Fruit fly (Drosophila melanogaster) whole organism, embryonic: ENCODE measurements around the gene zuc.

Source experiments
- Bdp1 ChIP-seq: fragments of 200-800 bp; sonication (Bioruptor generic); optimal IDR thresholded peaks from 3 replicates; lab custom pipeline; 2016; ENCODE audit warnings: missing biosample characterization, missing genetic modification characterization
- CG10959 ChIP-seq: fragments of 200-800 bp; sonication (Bioruptor generic); IDR thresholded peaks from 2 replicates; pipeline ENCODE4 v1.3.6; 2022; ENCODE audit warnings: missing biosample characterization, missing genetic modification characterization
- CG14710 ChIP-seq: fragments of 200-800 bp; sonication (Bioruptor generic); optimal IDR thresholded peaks from 3 replicates; lab custom pipeline; 2019; ENCODE audit warnings: missing biosample characterization, mild to moderate bottlenecking, missing genetic modification characterization, moderate library complexity
- CG15011 ChIP-seq: fragments of 200-800 bp; sonication (Bioruptor generic); optimal IDR thresholded peaks from 3 replicates; lab custom pipeline; 2018; ENCODE audit warnings: missing biosample characterization, mild to moderate bottlenecking, missing genetic modification characterization
- CG17361 ChIP-seq: fragments of 200-800 bp; sonication (Bioruptor generic); IDR thresholded peaks from 3 replicates; pipeline ENCODE4 v1.3.6; 2022; ENCODE audit warnings: missing biosample characterization, missing genetic modification characterization
- CG17802 ChIP-seq: fragments of 200-800 bp; sonication (Bioruptor generic); optimal IDR thresholded peaks from 2 replicates; lab custom pipeline; 2018; ENCODE audit warnings: missing biosample characterization, mild to moderate bottlenecking, missing genetic modification characterization, moderate library complexity
- CG17912 ChIP-seq: fragments of 200-800 bp; sonication (Bioruptor generic); optimal IDR thresholded peaks from 2 replicates; lab custom pipeline; 2018; ENCODE audit warnings: missing biosample characterization, mild to moderate bottlenecking, missing genetic modification characterization
- CG2199 ChIP-seq: fragments of 200-800 bp; sonication (Bioruptor generic); IDR thresholded peaks from 3 replicates; pipeline ENCODE4 v1.3.6; 2022; ENCODE audit warnings: missing biosample characterization, missing genetic modification characterization
- CG2678 ChIP-seq: fragments of 200-800 bp; sonication (Bioruptor generic); optimal IDR thresholded peaks from 3 replicates; lab custom pipeline; 2019; ENCODE audit warnings: missing biosample characterization, mild to moderate bottlenecking, missing genetic modification characterization, moderate library complexity
- CG2889 ChIP-seq: fragments of 200-800 bp; sonication (Bioruptor generic); IDR thresholded peaks from 3 replicates; pipeline ENCODE4 v1.3.6; 2022; ENCODE audit warnings: missing biosample characterization, missing genetic modification characterization
- CG30431 ChIP-seq: fragments of 200-800 bp; sonication (Bioruptor generic); optimal IDR thresholded peaks from 2 replicates; lab custom pipeline; 2017; ENCODE audit warnings: missing biosample characterization, missing genetic modification characterization
- CG31224 ChIP-seq: fragments of 200-800 bp; sonication (Bioruptor generic); IDR thresholded peaks from 2 replicates; pipeline ENCODE4 v1.3.6; 2022; ENCODE audit warnings: missing biosample characterization, missing genetic modification characterization
- CG3281 ChIP-seq: fragments of 200-800 bp; sonication (Bioruptor generic); optimal IDR thresholded peaks from 3 replicates; lab custom pipeline; 2017; ENCODE audit warnings: missing biosample characterization, mild to moderate bottlenecking, missing genetic modification characterization
- CG4328 ChIP-seq: fragments of 200-800 bp; sonication (Bioruptor generic); optimal IDR thresholded peaks from 3 replicates; lab custom pipeline; 2017; ENCODE audit warnings: missing biosample characterization, missing genetic modification reagents, missing genetic modification characterization
- CG4424 ChIP-seq: fragments of 200-800 bp; sonication (Bioruptor generic); optimal IDR thresholded peaks from 3 replicates; lab custom pipeline; 2016; ENCODE audit warnings: missing biosample characterization, missing genetic modification characterization
- CG4820 ChIP-seq: fragments of 200-800 bp; sonication (Bioruptor generic); optimal IDR thresholded peaks from 3 replicates; lab custom pipeline; 2016; ENCODE audit warnings: missing biosample characterization, missing genetic modification characterization
- CG6175 ChIP-seq: fragments of 200-800 bp; sonication (Bioruptor generic); IDR thresholded peaks from 3 replicates; pipeline ENCODE4 v1.3.6; 2022; ENCODE audit warnings: missing biosample characterization, missing genetic modification characterization
- CG6765 ChIP-seq: fragments of 200-800 bp; sonication (Bioruptor generic); optimal IDR thresholded peaks from 3 replicates; lab custom pipeline; 2017; ENCODE audit warnings: missing biosample characterization, mild to moderate bottlenecking, missing genetic modification characterization
- CG7745 ChIP-seq: fragments of 200-800 bp; sonication (Bioruptor generic); optimal IDR thresholded peaks from 2 replicates; lab custom pipeline; 2018; ENCODE audit warnings: missing biosample characterization, mild to moderate bottlenecking, missing genetic modification characterization, moderate library complexity
- CG8478 ChIP-seq: fragments of >200 bp; optimal IDR thresholded peaks from 2 replicates; lab custom pipeline; 2018
- CG9609 ChIP-seq: fragments of 200-800 bp; sonication (Bioruptor generic); optimal IDR thresholded peaks from 3 replicates; lab custom pipeline; 2016; ENCODE audit warnings: missing biosample characterization, missing genetic modification characterization
- Dfd ChIP-seq, 2 experiments: fragments of >200 bp; optimal IDR thresholded peaks; 2 replicates each; lab custom pipeline; 2017; ENCODE audit warnings: missing biosample characterization in 2 of 2, missing genetic modification characterization in 2 of 2
- Elba2 ChIP-seq: fragments of 200-800 bp; sonication (Bioruptor generic); optimal IDR thresholded peaks from 3 replicates; lab custom pipeline; 2016; ENCODE audit warnings: missing biosample characterization, missing genetic modification characterization
- Ets65A ChIP-seq: fragments of 200-800 bp; sonication (Bioruptor generic); peaks from one replicate; lab custom pipeline; 2016; ENCODE audit warnings: missing biosample characterization, missing genetic modification characterization
- Fer1 ChIP-seq: fragments of 200-800 bp; sonication (Bioruptor generic); optimal IDR thresholded peaks from 2 replicates; lab custom pipeline; 2017; ENCODE audit warnings: missing biosample characterization, mild to moderate bottlenecking, missing genetic modification characterization
- HLHmδ ChIP-seq: fragments of 200-800 bp; sonication (Bioruptor generic); optimal IDR thresholded peaks from 2 replicates; lab custom pipeline; 2018; ENCODE audit warnings: missing biosample characterization, mild to moderate bottlenecking, missing genetic modification characterization, moderate library complexity
- MBD-R2 ChIP-seq: fragments of 200-800 bp; sonication (Bioruptor generic); IDR thresholded peaks from 2 replicates; pipeline ENCODE4 v1.3.6; 2022; ENCODE audit warnings: missing biosample characterization, missing genetic modification characterization
- Mad ChIP-seq: fragments of 200-800 bp; sonication (Bioruptor generic); optimal IDR thresholded peaks from 2 replicates; lab custom pipeline; 2016; ENCODE audit warnings: missing biosample characterization, missing genetic modification characterization
- Meics ChIP-seq: fragments of 200-800 bp; sonication (Bioruptor generic); optimal IDR thresholded peaks from 2 replicates; lab custom pipeline; 2017; ENCODE audit warnings: missing biosample characterization, mild to moderate bottlenecking, missing genetic modification characterization
- Myb ChIP-seq: fragments of 200-800 bp; sonication (Bioruptor generic); optimal IDR thresholded peaks from 2 replicates; lab custom pipeline; 2016; ENCODE audit warnings: missing biosample characterization, missing genetic modification characterization
- NFAT ChIP-seq: fragments of 200-800 bp; sonication (Bioruptor generic); IDR thresholded peaks from 2 replicates; pipeline ENCODE4 v1.3.6; 2022; ENCODE audit warnings: missing biosample characterization, missing genetic modification characterization
- Optix ChIP-seq: fragments of 200-800 bp; sonication (Bioruptor generic); IDR thresholded peaks from 3 replicates; pipeline ENCODE4 v1.3.6; 2022; ENCODE audit warnings: missing biosample characterization, missing genetic modification characterization
- Six4 ChIP-seq: fragments of 200-800 bp; sonication (Bioruptor generic); optimal IDR thresholded peaks from 2 replicates; lab custom pipeline; 2016; ENCODE audit warnings: missing biosample characterization, missing genetic modification characterization
- Spps ChIP-seq: fragments of 200-800 bp; sonication (Bioruptor generic); optimal IDR thresholded peaks from 2 replicates; lab custom pipeline; 2018; ENCODE audit warnings: missing biosample characterization, mild to moderate bottlenecking, missing genetic modification characterization
- Ssrp ChIP-seq: fragments of 200-800 bp; sonication (Bioruptor generic); optimal IDR thresholded peaks from 2 replicates; lab custom pipeline; 2018; ENCODE audit warnings: missing biosample characterization, mild to moderate bottlenecking, missing genetic modification characterization, moderate library complexity
- Xrp1 ChIP-seq: fragments of 200-800 bp; sonication (Bioruptor generic); IDR thresholded peaks from 2 replicates; pipeline ENCODE4 v1.3.6; 2022; ENCODE audit warnings: missing biosample characterization, missing genetic modification characterization
- caup ChIP-seq: fragments of 200-800 bp; sonication (Bioruptor generic); optimal IDR thresholded peaks from 3 replicates; lab custom pipeline; 2017; ENCODE audit warnings: missing biosample characterization, mild to moderate bottlenecking, missing genetic modification characterization, moderate library complexity; ENCODE audit not compliant: severe bottlenecking
- ci ChIP-seq: fragments of 200-800 bp; sonication (Bioruptor generic); IDR thresholded peaks from 3 replicates; pipeline ENCODE4 v1.3.6; 2022; ENCODE audit warnings: missing biosample characterization, missing genetic modification characterization
- exex ChIP-seq: fragments of 200-800 bp; sonication (Bioruptor generic); optimal IDR thresholded peaks from 4 replicates; lab custom pipeline; 2018; ENCODE audit warnings: missing biosample characterization, mild to moderate bottlenecking, missing genetic modification characterization, moderate library complexity
- gsb ChIP-seq: fragments of 200-800 bp; sonication (Bioruptor generic); IDR thresholded peaks from 2 replicates; pipeline ENCODE4 v1.3.6; 2022; ENCODE audit warnings: missing biosample characterization, missing genetic modification characterization
- p53 ChIP-seq: fragments of 200-800 bp; sonication (Bioruptor generic); optimal IDR thresholded peaks from 2 replicates; lab custom pipeline; 2016; ENCODE audit warnings: missing biosample characterization, missing genetic modification characterization
- repo ChIP-seq: fragments of 200-800 bp; sonication (Bioruptor generic); optimal IDR thresholded peaks from 2 replicates; lab custom pipeline; 2016; ENCODE audit warnings: missing biosample characterization, missing genetic modification characterization
- sens ChIP-seq: fragments of 200-800 bp; sonication (Bioruptor generic); peaks from one replicate; lab custom pipeline; 2016; ENCODE audit warnings: missing biosample characterization, missing genetic modification characterization
- sug ChIP-seq: fragments of 200-800 bp; optimal IDR thresholded peaks from 2 replicates; lab custom pipeline; 2019; ENCODE audit warnings: missing biosample characterization, mild to moderate bottlenecking, missing genetic modification characterization, moderate library complexity
- tna ChIP-seq: fragments of 200-800 bp; sonication (Bioruptor generic); IDR thresholded peaks from 2 replicates; pipeline ENCODE4 v1.3.6; 2022; ENCODE audit warnings: missing biosample characterization, missing genetic modification characterization; ENCODE audit not compliant: partially characterized antibody
- tup ChIP-seq: fragments of 200-800 bp; sonication (Bioruptor generic); optimal IDR thresholded peaks from 2 replicates; lab custom pipeline; 2016; ENCODE audit warnings: missing biosample characterization, mild to moderate bottlenecking, missing genetic modification characterization, moderate library complexity
- zen2 ChIP-seq: fragments of 200-800 bp; sonication (Bioruptor generic); IDR thresholded peaks from 3 replicates; pipeline ENCODE4 v1.3.6; 2022; ENCODE audit warnings: missing biosample characterization, missing genetic modification characterization; ENCODE audit not compliant: partially characterized antibody

zuc gene

DNA sequence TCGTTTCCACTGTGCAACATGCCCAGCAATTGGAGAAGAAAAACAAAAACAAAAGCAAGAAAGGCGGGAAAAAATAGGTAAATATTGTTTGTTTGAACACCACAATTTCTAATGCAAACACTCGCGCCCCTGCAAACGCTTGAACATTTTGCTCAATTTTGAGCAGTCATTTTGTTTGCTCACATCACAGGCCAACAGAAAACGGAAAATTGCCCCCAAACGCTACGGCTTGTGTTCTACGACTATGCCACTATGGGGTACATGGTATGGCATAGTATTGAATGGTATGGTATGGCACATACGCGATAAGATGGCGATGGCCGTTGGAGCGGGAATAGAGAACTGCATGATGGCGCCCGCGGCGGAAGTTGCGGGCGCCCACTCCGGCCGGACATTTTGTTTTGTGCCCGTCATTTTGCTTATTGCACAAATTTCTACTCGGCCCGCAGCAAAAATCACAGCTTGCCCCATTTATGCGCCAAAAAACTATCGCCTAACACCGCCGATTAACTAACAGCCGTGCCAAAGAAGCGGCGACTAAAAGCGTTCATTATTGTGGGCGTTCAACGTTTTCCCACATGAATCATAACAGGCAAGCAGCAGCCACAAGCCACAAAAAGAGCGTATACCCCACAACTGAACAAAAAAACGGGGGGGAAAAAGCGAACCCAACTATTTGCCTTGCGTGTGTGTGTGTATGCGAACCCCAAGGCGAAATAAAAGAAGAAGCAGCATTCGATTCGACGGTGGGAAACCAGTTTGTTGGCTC is 14.7 kb upstream of the zuc start (continued):
- TF ChIP-seq tna (GFP tag; lab: Robert Waterston, UW) (no peak), Optix (GFP tag; lab: Robert Waterston, UW) (no peak), CG6175 (GFP tag; lab: Robert Waterston, UW) (no peak), Spps (tag; lab: Kevin White, UChicago) (peak; percentile 7), CG17912 (GFP tag; lab: Kevin White, UChicago) (peak; percentile 75), CG4820 (GFP tag; lab: Kevin White, UChicago) (peak; percentile 13), ci (no peak), CG31224 (GFP tag; lab: Robert Waterston, UW) (no peak), CG4328 (GFP tag; lab: Kevin White, UChicago) (peak; percentile 79), Bdp1 (peak; percentile 47), Ssrp (no peak), CG2889 (GFP tag; lab: Robert Waterston, UW) (no peak), p53 (GFP tag; lab: Kevin White, UChicago) (no peak), NFAT (GFP tag; lab: Robert Waterston, UW) (no peak), Dfd (GFP tag; optimal IDR thresholded peaks at IDR 0.05; lab: Kevin White, UChicago) (no peak), Myb (GFP tag; lab: Kevin White, UChicago) (no peak), zen2 (GFP tag; lab: Robert Waterston, UW) (no peak), CG3281 (GFP tag; lab: Kevin White, UChicago) (peak; percentile 68), CG10959 (GFP tag; lab: Robert Waterston, UW) (no peak), caup (GFP tag; lab: Kevin White, UChicago) (peak; percentile 74), CG2199 (GFP tag; lab: Robert Waterston, UW) (no peak), Xrp1 (GFP tag; lab: Robert Waterston, UW) (no peak), HLHmδ (GFP tag; lab: Kevin White, UChicago) (peak; percentile 80), Elba2 (GFP tag; lab: Kevin White, UChicago) (no peak), CG4424 (GFP tag; lab: Kevin White, UChicago) (peak; percentile 41), CG2678 (tag; lab: Kevin White, UChicago) (peak; percentile 73), gsb (GFP tag; lab: Robert Waterston, UW) (no peak), sug (tag; lab: Kevin White, UChicago) (peak; percentile 85), CG9609 (GFP tag; lab: Kevin White, UChicago) (peak; percentile 18), exex (tag; lab: Kevin White, UChicago) (peak; percentile 79), CG30431 (no peak), tup (GFP tag; lab: Kevin White, UChicago) (peak; percentile 46), CG14710 (peak; percentile 64), MBD-R2 (GFP tag; lab: Robert Waterston, UW) (no peak), Six4 (GFP tag; lab: Kevin White, UChicago) (peak; percentile 47), CG17802 (tag; lab: Kevin White, UChicago) (peak; percentile 43), Meics (GFP tag; lab: Kevin White, UChicago) (peak; percentile 60), CG6765 (GFP tag; lab: Kevin White, UChicago) (peak; percentile 36), CG8478 (lab: Kevin White, UChicago) (no peak), CG15011 (GFP tag; lab: Kevin White, UChicago) (peak; percentile 55), Fer1 (GFP tag; lab: Kevin White, UChicago) (peak; percentile 80), Mad (GFP tag; lab: Kevin White, UChicago) (peak; percentile 31), CG7745 (tag; lab: Kevin White, UChicago) (peak; percentile 86), repo (GFP tag; lab: Kevin White, UChicago) (no peak), CG17361 (GFP tag; lab: Robert Waterston, UW) (no peak), Ets65A (GFP tag; lab: Kevin White, UChicago) (peak; percentile 63), sens (GFP tag; lab: Kevin White, UChicago) (peak; percentile 95)
